Fruit fly (Drosophila melanogaster) whole organism, embryonic: ENCODE measurements around the gene Gclc.

Experiments used
- Awh ChIP-seq: fragments of 200-800 bp; sonication (Bioruptor generic); IDR thresholded peaks from 2 replicates; pipeline ENCODE4, ENCODE4 v1.3.6; 2022; ENCODE audit warnings: missing biosample characterization, missing genetic modification characterization
- B-H1 ChIP-seq: fragments of 200-800 bp; sonication (Bioruptor generic); IDR thresholded peaks from 3 replicates; pipeline ENCODE4 v1.3.6; 2022; ENCODE audit warnings: missing biosample characterization, missing genetic modification characterization
- CG11085 ChIP-seq: fragments of 200-800 bp; sonication (Bioruptor generic); IDR thresholded peaks from 2 replicates; pipeline ENCODE4 v1.3.6; 2022; ENCODE audit warnings: missing biosample characterization, missing genetic modification characterization
- CG11696 ChIP-seq: fragments of 200-800 bp; sonication (Bioruptor generic); IDR thresholded peaks from 2 replicates; pipeline ENCODE4 v1.3.6; 2022; ENCODE audit warnings: missing biosample characterization, missing genetic modification characterization
- CG1647 ChIP-seq: fragments of 200-800 bp; sonication (Bioruptor generic); optimal IDR thresholded peaks from 3 replicates; lab custom pipeline; 2016; ENCODE audit warnings: missing biosample characterization, missing genetic modification characterization
- CG17359 ChIP-seq: fragments of 200-800 bp; sonication (Bioruptor generic); optimal IDR thresholded peaks from 3 replicates; lab custom pipeline; 2018; ENCODE audit warnings: missing biosample characterization, mild to moderate bottlenecking, missing genetic modification characterization, moderate library complexity
- CG18764 ChIP-seq: fragments of 200-800 bp; sonication (Bioruptor generic); optimal IDR thresholded peaks from 3 replicates; lab custom pipeline; 2016; ENCODE audit warnings: missing biosample characterization, missing genetic modification characterization
- CG2120 ChIP-seq: fragments of 200-800 bp; sonication (Bioruptor generic); optimal IDR thresholded peaks from 3 replicates; lab custom pipeline; 2016; ENCODE audit warnings: missing biosample characterization, missing genetic modification characterization
- CG32767 ChIP-seq: fragments of 200-800 bp; sonication (Bioruptor generic); IDR thresholded peaks from 2 replicates; pipeline ENCODE4 v1.3.6; 2022; ENCODE audit warnings: missing biosample characterization, missing genetic modification characterization
- CG3281 ChIP-seq: fragments of 200-800 bp; sonication (Bioruptor generic); optimal IDR thresholded peaks from 3 replicates; lab custom pipeline; 2017; ENCODE audit warnings: missing biosample characterization, mild to moderate bottlenecking, missing genetic modification characterization
- CG3838 ChIP-seq: fragments of 200-800 bp; sonication (Bioruptor generic); optimal IDR thresholded peaks from 3 replicates; lab custom pipeline; 2016; ENCODE audit warnings: missing biosample characterization, missing genetic modification characterization
- CG3995 ChIP-seq: fragments of 200-800 bp; sonication (Bioruptor generic); optimal IDR thresholded peaks from 3 replicates; lab custom pipeline; 2016; ENCODE audit warnings: missing biosample characterization, missing genetic modification characterization
- CG5953 ChIP-seq: fragments of 200-800 bp; sonication (Bioruptor generic); IDR thresholded peaks from 2 replicates; pipeline ENCODE4 v1.3.6; 2022; ENCODE audit warnings: missing biosample characterization, missing genetic modification characterization
- CG6272 ChIP-seq: fragments of 200-800 bp; sonication (Bioruptor generic); IDR thresholded peaks from 2 replicates; pipeline ENCODE4 v1.3.6; 2022; ENCODE audit warnings: missing biosample characterization, missing genetic modification characterization
- CG6683 ChIP-seq: fragments of 200-800 bp; sonication (Bioruptor generic); optimal IDR thresholded peaks from 2 replicates; lab custom pipeline; 2017; ENCODE audit warnings: missing biosample characterization, mild to moderate bottlenecking, missing genetic modification characterization, missing genetic modification reagents
- CG7963 ChIP-seq: fragments of 200-800 bp; sonication (Bioruptor generic); IDR thresholded peaks from 3 replicates; pipeline ENCODE4 v1.3.6; 2022; ENCODE audit warnings: missing biosample characterization, missing genetic modification characterization; ENCODE audit not compliant: partially characterized antibody
- CG8765 ChIP-seq: fragments of 200-800 bp; sonication (Bioruptor generic); IDR thresholded peaks from 2 replicates; pipeline ENCODE4 v1.3.6; 2022; ENCODE audit warnings: missing biosample characterization, missing genetic modification characterization
- CG8944 ChIP-seq: fragments of 200-800 bp; sonication (Bioruptor generic); optimal IDR thresholded peaks from 3 replicates; lab custom pipeline; 2016; ENCODE audit warnings: missing biosample characterization, missing genetic modification characterization
- CG9727 ChIP-seq: fragments of 200-800 bp; sonication (Bioruptor generic); optimal IDR thresholded peaks from 3 replicates; lab custom pipeline; 2017; ENCODE audit warnings: missing biosample characterization, mild to moderate bottlenecking, missing genetic modification characterization
- D19A ChIP-seq: fragments of 200-800 bp; optimal IDR thresholded peaks from 3 replicates; lab custom pipeline; 2019; ENCODE audit warnings: missing biosample characterization, mild to moderate bottlenecking, missing genetic modification characterization, moderate library complexity
- Elba2 ChIP-seq: fragments of 200-800 bp; sonication (Bioruptor generic); optimal IDR thresholded peaks from 3 replicates; lab custom pipeline; 2016; ENCODE audit warnings: missing biosample characterization, missing genetic modification characterization
- Gsc ChIP-seq: fragments of 200-800 bp; sonication (Bioruptor generic); IDR thresholded peaks from 2 replicates; pipeline ENCODE4 v1.3.6; 2022; ENCODE audit warnings: missing biosample characterization, missing genetic modification characterization
- H2.0 ChIP-seq: fragments of 200-800 bp; sonication (Bioruptor generic); IDR thresholded peaks from 2 replicates; pipeline ENCODE4 v1.3.6; 2022; ENCODE audit warnings: missing biosample characterization, missing genetic modification characterization
- Hmx ChIP-seq: fragments of 200-800 bp; sonication (Bioruptor generic); optimal IDR thresholded peaks from 2 replicates; lab custom pipeline; 2016; ENCODE audit warnings: missing biosample characterization, missing genetic modification characterization
- Hsf ChIP-seq: fragments of 200-800 bp; sonication (Bioruptor generic); optimal IDR thresholded peaks from 3 replicates; lab custom pipeline; 2016; ENCODE audit warnings: missing biosample characterization, missing genetic modification characterization
- Kr ChIP-seq: fragments of 200-800 bp; sonication (Bioruptor generic); optimal IDR thresholded peaks from 2 replicates; lab custom pipeline; 2017; ENCODE audit warnings: missing biosample characterization, mild to moderate bottlenecking, missing genetic modification characterization
- Oaz ChIP-seq: fragments of 200-800 bp; sonication (Bioruptor generic); IDR thresholded peaks from 2 replicates; pipeline ENCODE4 v1.3.6; 2022; ENCODE audit warnings: missing biosample characterization, missing genetic modification characterization
- Poxn ChIP-seq: fragments of 200-800 bp; sonication (Bioruptor generic); IDR thresholded peaks from 2 replicates; pipeline ENCODE4 v1.3.6; 2022; ENCODE audit warnings: missing biosample characterization, missing genetic modification characterization
- Ssrp ChIP-seq: fragments of 200-800 bp; sonication (Bioruptor generic); optimal IDR thresholded peaks from 2 replicates; lab custom pipeline; 2018; ENCODE audit warnings: missing biosample characterization, mild to moderate bottlenecking, missing genetic modification characterization, moderate library complexity
- ase ChIP-seq: fragments of 200-800 bp; sonication (Bioruptor generic); IDR thresholded peaks from 3 replicates; pipeline ENCODE4 v1.3.6; 2022; ENCODE audit warnings: missing biosample characterization, missing genetic modification characterization
- bigmax ChIP-seq: fragments of 200-800 bp; sonication (Bioruptor generic); optimal IDR thresholded peaks from 2 replicates; lab custom pipeline; 2018; ENCODE audit warnings: missing biosample characterization, mild to moderate bottlenecking, missing genetic modification characterization
- btn ChIP-seq: fragments of 200-800 bp; sonication (Bioruptor generic); optimal IDR thresholded peaks from 2 replicates; lab custom pipeline; 2016; ENCODE audit warnings: missing biosample characterization, missing genetic modification characterization
- cato ChIP-seq: fragments of 200-800 bp; sonication (Bioruptor generic); optimal IDR thresholded peaks from 2 replicates; lab custom pipeline; 2016; ENCODE audit warnings: missing biosample characterization, missing genetic modification characterization, borderline replicate concordance
- cwo ChIP-seq: fragments of 200-800 bp; sonication (Bioruptor generic); optimal IDR thresholded peaks from 3 replicates; lab custom pipeline; 2017; ENCODE audit warnings: missing biosample characterization, missing genetic modification characterization, mild to moderate bottlenecking, moderate library complexity, missing genetic modification reagents
- ewg ChIP-seq: fragments of 200-800 bp; sonication (Bioruptor generic); optimal IDR thresholded peaks from 3 replicates; lab custom pipeline; 2017; ENCODE audit warnings: mild to moderate bottlenecking, missing biosample characterization, missing genetic modification reagents, missing genetic modification characterization
- fd96Cb ChIP-seq: fragments of 200-800 bp; sonication (Bioruptor generic); optimal IDR thresholded peaks from 2 replicates; lab custom pipeline; 2018; ENCODE audit warnings: missing biosample characterization, mild to moderate bottlenecking, missing genetic modification characterization, moderate library complexity
- fru ChIP-seq: fragments of >200 bp; optimal IDR thresholded peaks from 2 replicates; lab custom pipeline; 2017
- gem ChIP-seq: fragments of 200-800 bp; sonication (Bioruptor generic); optimal IDR thresholded peaks from 2 replicates; lab custom pipeline; 2019; ENCODE audit warnings: missing biosample characterization, mild to moderate bottlenecking, missing genetic modification characterization, moderate library complexity
- gfzf ChIP-seq: fragments of 200-800 bp; sonication (Bioruptor generic); optimal IDR thresholded peaks from 2 replicates; lab custom pipeline; 2016; ENCODE audit warnings: missing biosample characterization, mild to moderate bottlenecking, missing genetic modification characterization, moderate library complexity
- h ChIP-seq: fragments of >200 bp; optimal IDR thresholded peaks from 2 replicates; lab custom pipeline; 2017
- jigr1 ChIP-seq: fragments of 200-800 bp; sonication (Bioruptor generic); IDR thresholded peaks from 3 replicates; pipeline ENCODE4 v1.3.6; 2022; ENCODE audit warnings: missing biosample characterization, missing genetic modification characterization
- nerfin-2 ChIP-seq: fragments of 200-800 bp; sonication (Bioruptor generic); IDR thresholded peaks from 2 replicates; pipeline ENCODE4 v1.3.6; 2022; ENCODE audit warnings: missing biosample characterization, missing genetic modification characterization; ENCODE audit not compliant: partially characterized antibody
- oc ChIP-seq: fragments of 200-800 bp; sonication (Bioruptor generic); optimal IDR thresholded peaks from 2 replicates; lab custom pipeline; 2018; ENCODE audit warnings: missing biosample characterization, mild to moderate bottlenecking, missing genetic modification characterization, moderate library complexity
- pros ChIP-seq: fragments of 200-800 bp; sonication (Bioruptor generic); optimal IDR thresholded peaks from 3 replicates; lab custom pipeline; 2019; ENCODE audit warnings: missing biosample characterization, mild to moderate bottlenecking, missing genetic modification characterization, moderate library complexity
- ranshi ChIP-seq: fragments of 200-800 bp; sonication (Bioruptor generic); IDR thresholded peaks from 2 replicates; pipeline ENCODE4 v1.3.6; 2022; ENCODE audit warnings: missing biosample characterization, missing genetic modification characterization
- rib ChIP-seq: fragments of 200-800 bp; sonication (Bioruptor generic); IDR thresholded peaks from 2 replicates; pipeline ENCODE4 v1.3.6; 2022; ENCODE audit warnings: missing biosample characterization, missing genetic modification characterization
- tna ChIP-seq: fragments of 200-800 bp; sonication (Bioruptor generic); IDR thresholded peaks from 2 replicates; pipeline ENCODE4 v1.3.6; 2022; ENCODE audit warnings: missing biosample characterization, missing genetic modification characterization; ENCODE audit not compliant: partially characterized antibody
- trem ChIP-seq: fragments of 200-800 bp; optimal IDR thresholded peaks from 3 replicates; lab custom pipeline; 2019; ENCODE audit warnings: missing biosample characterization, mild to moderate bottlenecking, missing genetic modification characterization, moderate library complexity
- trh ChIP-seq: fragments of 200-800 bp; sonication (Bioruptor generic); optimal IDR thresholded peaks from 2 replicates; lab custom pipeline; 2016; ENCODE audit warnings: missing biosample characterization, missing genetic modification characterization
- ttk ChIP-seq: fragments of 200-800 bp; sonication (Bioruptor generic); IDR thresholded peaks from 2 replicates; pipeline ENCODE4 v2.1.2; 2022; ENCODE audit warnings: missing biosample characterization, missing genetic modification characterization
- twi ChIP-seq: fragments of 200-800 bp; optimal IDR thresholded peaks from 2 replicates; lab custom pipeline; 2019; ENCODE audit warnings: missing biosample characterization, mild to moderate bottlenecking, missing genetic modification characterization, moderate library complexity
- wdn ChIP-seq: fragments of 200-800 bp; sonication (Bioruptor generic); IDR thresholded peaks from 2 replicates; pipeline ENCODE4 v1.3.6; 2022; ENCODE audit warnings: missing biosample characterization, missing genetic modification characterization
- z ChIP-seq: fragments of 200-800 bp; sonication (Bioruptor generic); IDR thresholded peaks from 3 replicates; pipeline ENCODE4 v1.3.6; 2022; ENCODE audit warnings: missing biosample characterization, missing genetic modification characterization

Gclc gene

dm6 chrX:8058446-8058900 is 57.5 kb downstream of the Gclc start (continued):
- TF ChIP-seq ranshi (GFP tag; lab: Robert Waterston, UW) (no peak), CG11696 (GFP tag; lab: Robert Waterston, UW) (no peak), CG8765 (GFP tag; lab: Robert Waterston, UW) (peak; percentile 37; the same call in 1 of the 2 replicates), gfzf (no peak), CG2120 (GFP tag; lab: Kevin White, UChicago) (no peak), H2.0 (no peak), gem (tag; lab: Kevin White, UChicago) (no peak), oc (peak; percentile 31), CG1647 (GFP tag; lab: Kevin White, UChicago) (no peak), Hmx (GFP tag; lab: Kevin White, UChicago) (no peak), Hsf (GFP tag; lab: Kevin White, UChicago) (no peak), nerfin-2 (no peak), twi (tag; lab: Kevin White, UChicago) (peak; percentile 55), trem (tag; lab: Kevin White, UChicago) (no peak), h (lab: Kevin White, UChicago) (no peak), CG5953 (GFP tag; lab: Robert Waterston, UW) (no peak), CG8944 (no peak), ewg (peak; percentile 22), Elba2 (GFP tag; lab: Kevin White, UChicago) (no peak), fru (lab: Kevin White, UChicago) (no peak), CG11085 (GFP tag; lab: Robert Waterston, UW) (no peak), CG9727 (no peak), CG18764 (GFP tag; lab: Kevin White, UChicago) (no peak), cwo (GFP tag; lab: Kevin White, UChicago) (peak; percentile 19), D19A (tag; lab: Kevin White, UChicago) (peak; percentile 35), CG3995 (GFP tag; lab: Kevin White, UChicago) (no peak), Awh (GFP tag; lab: Robert Waterston, UW) (no peak), jigr1 (GFP tag; lab: Robert Waterston, UW) (no peak), cato (GFP tag; lab: Kevin White, UChicago) (no peak), Kr (GFP tag; lab: Kevin White, UChicago) (no peak), Oaz (GFP tag; lab: Robert Waterston, UW) (no peak), tna (GFP tag; lab: Robert Waterston, UW) (no peak), CG3281 (GFP tag; lab: Kevin White, UChicago) (no peak), CG3838 (GFP tag; lab: Kevin White, UChicago) (no peak), bigmax (GFP tag; lab: Kevin White, UChicago) (no peak), Gsc (no peak), CG6272 (GFP tag; lab: Robert Waterston, UW) (no peak), ttk (GFP tag; lab: Robert Waterston, UW) (no peak), btn (GFP tag; lab: Kevin White, UChicago) (no peak), Ssrp (no peak), CG7963 (GFP tag; lab: Robert Waterston, UW) (no peak), pros (peak; percentile 44), CG17359 (tag; lab: Kevin White, UChicago) (no peak), rib (peak; percentile 78; the same call in 1 of the 2 replicates), z (GFP tag; lab: Robert Waterston, UW) (peak; percentile 63; the same call in 2 of the 3 replicates), Poxn (GFP tag; lab: Robert Waterston, UW) (no peak), ase (GFP tag; lab: Robert Waterston, UW) (no peak), CG32767 (GFP tag; lab: Robert Waterston, UW) (peak; percentile 64), B-H1 (GFP tag; lab: Robert Waterston, UW) (no peak), trh (GFP tag; lab: Kevin White, UChicago) (no peak), fd96Cb (tag; lab: Kevin White, UChicago) (no peak), wdn (GFP tag; lab: Robert Waterston, UW) (no peak), CG6683 (peak; percentile 12)
